Worm (Caenorhabditis elegans) whole organism, L4 larva: ENCODE data around the gene Y71H2B.11.

Experiments
- F26F4.8 ChIP-seq: fragments of 200-800 bp; sonication (Bioruptor generic); conservative IDR thresholded peaks from 2 replicates; pipeline ENCODE4 v1.3.6; 2022; ENCODE audit warnings: missing genetic modification characterization, missing compliant biosample characterization
- ctbp-1 ChIP-seq: fragments of 200-800 bp; sonication (Bioruptor generic); IDR thresholded peaks from 2 replicates; pipeline ENCODE4 v1.3.6; 2022; ENCODE audit warnings: missing genetic modification reagents, missing genetic modification characterization, missing compliant biosample characterization
- dve-1 ChIP-seq: sonication (generic microtip); optimal IDR thresholded peaks from 2 replicates; lab custom pipeline; 2017; ENCODE audit warnings: antibody characterized with exemption, mild to moderate bottlenecking, missing genetic modification characterization, missing compliant biosample characterization; ENCODE audit not compliant: insufficient read depth
- mdl-1 ChIP-seq, 2 experiments: fragments of 150-350 bp in 1 of 2; sonication (generic microtip) in 1 of 2; optimal IDR thresholded peaks; 2 replicates each; lab custom pipeline; 2014 to 2017; ENCODE audit warnings: missing biosample characterization in 2 of 2, missing genetic modification characterization in 2 of 2
- nhr-11 ChIP-seq: fragments of 150-350 bp; optimal IDR thresholded peaks from 2 replicates; lab custom pipeline; 2014; ENCODE audit warnings: missing biosample characterization, missing genetic modification characterization
- nhr-42 ChIP-seq: fragments of 200-800 bp; sonication (Bioruptor generic); IDR thresholded peaks from 2 replicates; pipeline ENCODE4 v1.3.6; 2022; ENCODE audit warnings: missing genetic modification characterization, missing compliant biosample characterization
- nhr-76 ChIP-seq: fragments of 150-350 bp; optimal IDR thresholded peaks from 2 replicates; lab custom pipeline; 2014; ENCODE audit warnings: missing biosample characterization, missing genetic modification characterization
- nhr-77 ChIP-seq: fragments of 150-350 bp; optimal IDR thresholded peaks from 2 replicates; lab custom pipeline; 2014; ENCODE audit warnings: missing biosample characterization, missing genetic modification characterization
- spr-3 ChIP-seq: fragments of 200-800 bp; sonication (Bioruptor generic); optimal IDR thresholded peaks from 2 replicates; lab custom pipeline; 2018; ENCODE audit warnings: mild to moderate bottlenecking, missing genetic modification characterization, missing compliant biosample characterization
- unc-62 ChIP-seq, 3 experiments: fragments of 150-350 bp in 1 of 3; sonication (generic microtip); optimal IDR thresholded peaks in 2 of 3; peaks in 1 of 3; 1 replicate in 1 of 3; 2 replicates in 2 of 3; lab custom pipeline; 2014 to 2017; ENCODE audit warnings: missing biosample characterization in 3 of 3, missing genetic modification characterization in 3 of 3, missing genetic modification reagents in 3 of 3, missing genotype in 1 of 3
- zag-1 ChIP-seq: fragments of 150-350 bp; optimal IDR thresholded peaks from 2 replicates; lab custom pipeline; 2014; ENCODE audit warnings: missing biosample characterization, missing genetic modification characterization

DNA sequence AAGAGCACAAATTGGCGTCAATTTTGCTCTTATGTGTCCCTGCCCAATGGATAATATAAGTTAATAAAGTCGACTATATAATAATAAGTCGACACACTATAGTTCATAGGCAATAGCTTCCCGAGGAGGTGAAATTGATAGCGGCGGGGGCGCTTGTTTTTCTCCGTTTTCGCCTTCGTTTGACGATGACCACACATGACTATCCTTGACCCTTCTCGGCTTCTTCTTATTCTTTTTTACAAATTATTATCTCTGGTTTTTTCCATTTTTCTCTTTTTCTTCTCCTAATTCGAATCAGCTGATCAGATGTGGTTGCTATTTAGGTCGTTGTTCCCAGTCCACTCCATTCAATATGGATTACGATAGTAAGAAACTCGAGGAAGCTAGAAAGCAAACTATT is 24.9 kb downstream of the Y71H2B.11 start, which contains the start of gene acbp-8:
- no peak for TF ChIP-seq zag-1
- no peak for TF ChIP-seq nhr-42 (GFP tag; lab: Robert Waterston, UW)
- TF ChIP-seq mdl-1 (tag; optimal IDR thresholded peaks at IDR 0.05; lab: Kevin White, UChicago): no peak
- no peak for TF ChIP-seq nhr-77 (tag; lab: Kevin White, UChicago)
- TF ChIP-seq unc-62 (GFP tag; optimal IDR thresholded peaks at IDR 0.05 in 1 of 2; lab: Kevin White, UChicago): no peak
- TF ChIP-seq unc-62 (tag; optimal IDR thresholded peaks at IDR 0.05; lab: Kevin White, UChicago): no peak
- no peak for TF ChIP-seq F26F4.8 (GFP tag; lab: Robert Waterston, UW)
- no peak for TF ChIP-seq nhr-11 (tag; lab: Kevin White, UChicago)
- TF ChIP-seq spr-3 (GFP tag; lab: Kevin White, UChicago): no peak
- TF ChIP-seq nhr-76: no peak
- TF ChIP-seq dve-1: no peak
- no peak for TF ChIP-seq ctbp-1
